Fruit fly (Drosophila melanogaster) whole organism, embryonic: ENCODE results near the gene CG3726.

Source experiments
- ATbp ChIP-seq: fragments of 200-800 bp; sonication (Bioruptor generic); optimal IDR thresholded peaks from 2 replicates; lab custom pipeline; 2017; ENCODE audit warnings: missing biosample characterization, mild to moderate bottlenecking, missing genetic modification characterization, missing genetic modification reagents
- Asciz ChIP-seq: fragments of 200-800 bp; sonication (Bioruptor generic); optimal IDR thresholded peaks from 2 replicates; lab custom pipeline; 2017; ENCODE audit warnings: missing biosample characterization, mild to moderate bottlenecking, missing genetic modification characterization, missing genetic modification reagents
- Atf6 ChIP-seq: fragments of 200-800 bp; sonication (Bioruptor generic); IDR thresholded peaks from 2 replicates; pipeline ENCODE4 v1.3.6; 2022; ENCODE audit warnings: missing biosample characterization, missing genetic modification characterization
- B-H2 ChIP-seq: fragments of 200-800 bp; sonication (Bioruptor generic); optimal IDR thresholded peaks from 2 replicates; lab custom pipeline; 2018; ENCODE audit warnings: missing biosample characterization, mild to moderate bottlenecking, missing genetic modification characterization
- Bteb2 ChIP-seq: fragments of 200-800 bp; sonication (Bioruptor generic); optimal IDR thresholded peaks from 2 replicates; lab custom pipeline; 2016; ENCODE audit warnings: missing biosample characterization, missing genetic modification characterization
- CG1024 ChIP-seq: fragments of 200-800 bp; sonication (Bioruptor generic); IDR thresholded peaks from 2 replicates; pipeline ENCODE4 v1.3.6; 2022; ENCODE audit warnings: missing biosample characterization, missing genetic modification characterization
- CG10431 ChIP-seq: fragments of 200-800 bp; sonication (Bioruptor generic); optimal IDR thresholded peaks from 3 replicates; lab custom pipeline; 2018; ENCODE audit warnings: missing biosample characterization, mild to moderate bottlenecking, missing genetic modification characterization
- CG10654 ChIP-seq: fragments of 200-800 bp; sonication (Bioruptor generic); optimal IDR thresholded peaks from 2 replicates; lab custom pipeline; 2016; ENCODE audit warnings: missing biosample characterization, missing genetic modification characterization
- CG11504 ChIP-seq: fragments of 200-800 bp; sonication (Bioruptor generic); optimal IDR thresholded peaks from 3 replicates; lab custom pipeline; 2019; ENCODE audit warnings: missing biosample characterization, mild to moderate bottlenecking, missing genetic modification characterization, moderate library complexity
- CG13775 ChIP-seq: fragments of 200-800 bp; sonication (Bioruptor generic); optimal IDR thresholded peaks from 3 replicates; lab custom pipeline; 2017; ENCODE audit warnings: missing biosample characterization, mild to moderate bottlenecking, missing genetic modification characterization
- CG1647 ChIP-seq: fragments of 200-800 bp; sonication (Bioruptor generic); optimal IDR thresholded peaks from 3 replicates; lab custom pipeline; 2016; ENCODE audit warnings: missing biosample characterization, missing genetic modification characterization
- CG16813 ChIP-seq: fragments of 200-800 bp; sonication (Bioruptor generic); IDR thresholded peaks from 3 replicates; pipeline ENCODE4 v1.3.6; 2022; ENCODE audit warnings: missing biosample characterization, missing genetic modification characterization; ENCODE audit not compliant: partially characterized antibody
- CG16863 ChIP-seq: fragments of 200-800 bp; sonication (Bioruptor generic); optimal IDR thresholded peaks from 3 replicates; lab custom pipeline; 2016; ENCODE audit warnings: missing biosample characterization, missing genetic modification characterization
- CG17361 ChIP-seq: fragments of 200-800 bp; sonication (Bioruptor generic); IDR thresholded peaks from 3 replicates; pipeline ENCODE4 v1.3.6; 2022; ENCODE audit warnings: missing biosample characterization, missing genetic modification characterization
- CG17385 ChIP-seq: fragments of 200-800 bp; sonication (Bioruptor generic); optimal IDR thresholded peaks from 3 replicates; lab custom pipeline; 2018; ENCODE audit warnings: missing biosample characterization, mild to moderate bottlenecking, missing genetic modification characterization
- CG17612 ChIP-seq: fragments of 200-800 bp; sonication (Bioruptor generic); IDR thresholded peaks from 2 replicates; pipeline ENCODE4 v1.3.6; 2022; ENCODE audit warnings: missing biosample characterization, missing genetic modification characterization
- CG2120 ChIP-seq: fragments of 200-800 bp; sonication (Bioruptor generic); optimal IDR thresholded peaks from 3 replicates; lab custom pipeline; 2016; ENCODE audit warnings: missing biosample characterization, missing genetic modification characterization
- CG2202 ChIP-seq: fragments of 200-800 bp; sonication (Bioruptor generic); optimal IDR thresholded peaks from 2 replicates; lab custom pipeline; 2018; ENCODE audit warnings: missing biosample characterization, mild to moderate bottlenecking, missing genetic modification characterization
- CG30403 ChIP-seq: fragments of 200-800 bp; sonication (Bioruptor generic); optimal IDR thresholded peaks from 3 replicates; lab custom pipeline; 2016; ENCODE audit warnings: missing biosample characterization, missing genetic modification characterization
- CG31441 ChIP-seq: fragments of 200-800 bp; sonication (Bioruptor generic); IDR thresholded peaks from 2 replicates; pipeline ENCODE4 v1.3.6; 2022; ENCODE audit warnings: missing biosample characterization, missing genetic modification characterization
- CG32532 ChIP-seq: fragments of 200-800 bp; sonication (Bioruptor generic); IDR thresholded peaks from 2 replicates; pipeline ENCODE4 v1.3.6; 2022; ENCODE audit warnings: missing biosample characterization, missing genetic modification characterization
- CG32772 ChIP-seq: fragments of 200-800 bp; sonication (Bioruptor generic); IDR thresholded peaks from 2 replicates; pipeline ENCODE4 v1.3.6; 2022; ENCODE audit warnings: missing biosample characterization, missing genetic modification characterization
- CG33213 ChIP-seq: fragments of 200-800 bp; sonication (Bioruptor generic); optimal IDR thresholded peaks from 3 replicates; lab custom pipeline; 2016; ENCODE audit warnings: missing biosample characterization, missing genetic modification characterization
- CG4282 ChIP-seq: fragments of 200-800 bp; sonication (Bioruptor generic); optimal IDR thresholded peaks from 2 replicates; lab custom pipeline; 2016; ENCODE audit warnings: missing biosample characterization, missing genetic modification characterization
- CG5180 ChIP-seq: fragments of 200-800 bp; sonication (Bioruptor generic); optimal IDR thresholded peaks from 3 replicates; lab custom pipeline; 2017; ENCODE audit warnings: missing biosample characterization, missing genetic modification characterization, mild to moderate bottlenecking, moderate library complexity, missing genetic modification reagents
- CG6689 ChIP-seq: fragments of 200-800 bp; sonication (Bioruptor generic); IDR thresholded peaks from 2 replicates; pipeline ENCODE4 v1.3.6; 2022; ENCODE audit warnings: missing biosample characterization, missing genetic modification characterization
- CrebB ChIP-seq: fragments of 200-800 bp; sonication (Bioruptor generic); optimal IDR thresholded peaks from 3 replicates; lab custom pipeline; 2018; ENCODE audit warnings: missing biosample characterization, mild to moderate bottlenecking, missing genetic modification characterization
- Drgx ChIP-seq: fragments of 200-800 bp; sonication (Bioruptor generic); IDR thresholded peaks from 2 replicates; pipeline ENCODE4 v1.3.6; 2022; ENCODE audit warnings: missing biosample characterization, missing genetic modification characterization
- E2f2 ChIP-seq: fragments of 200-800 bp; sonication (Bioruptor generic); IDR thresholded peaks from 2 replicates; pipeline ENCODE4 v1.3.6; 2022; ENCODE audit warnings: missing biosample characterization, missing genetic modification characterization
- Eip74EF ChIP-seq, 2 experiments: fragments of 200-800 bp in 1 of 2; fragments of >200 bp in 1 of 2; sonication (Bioruptor generic) in 1 of 2; optimal IDR thresholded peaks; 2 replicates each; lab custom pipeline; 2017 to 2019; ENCODE audit warnings: missing biosample characterization in 2 of 2, missing genetic modification characterization in 2 of 2, mild to moderate bottlenecking in 1 of 2, moderate library complexity in 1 of 2
- Hand ChIP-seq: fragments of 200-800 bp; sonication (Bioruptor generic); optimal IDR thresholded peaks from 2 replicates; lab custom pipeline; 2017; ENCODE audit warnings: mild to moderate bottlenecking, missing biosample characterization, missing genetic modification reagents, missing genetic modification characterization
- NfI ChIP-seq: fragments of 200-800 bp; sonication (Bioruptor generic); optimal IDR thresholded peaks from 3 replicates; lab custom pipeline; 2018; ENCODE audit warnings: missing biosample characterization, mild to moderate bottlenecking, missing genetic modification characterization, moderate library complexity
- Oli ChIP-seq: fragments of 200-800 bp; sonication (Bioruptor generic); optimal IDR thresholded peaks from 2 replicates; lab custom pipeline; 2018; ENCODE audit warnings: missing biosample characterization, mild to moderate bottlenecking, missing genetic modification characterization, moderate library complexity
- Scr ChIP-seq: fragments of 200-800 bp; sonication (Bioruptor generic); IDR thresholded peaks from 2 replicates; pipeline ENCODE4 v1.3.6; 2022; ENCODE audit warnings: missing biosample characterization, missing genetic modification characterization; ENCODE audit not compliant: partially characterized antibody
- bab2 ChIP-seq: fragments of 200-800 bp; sonication (Bioruptor generic); optimal IDR thresholded peaks from 2 replicates; lab custom pipeline; 2016; ENCODE audit warnings: missing biosample characterization, missing genetic modification characterization
- chm ChIP-seq: fragments of 200-800 bp; sonication (Bioruptor generic); IDR thresholded peaks from 2 replicates; pipeline ENCODE4 v1.3.6; 2022; ENCODE audit warnings: missing biosample characterization, missing genetic modification characterization
- ci ChIP-seq: fragments of 200-800 bp; sonication (Bioruptor generic); IDR thresholded peaks from 3 replicates; pipeline ENCODE4 v1.3.6; 2022; ENCODE audit warnings: missing biosample characterization, missing genetic modification characterization
- crol ChIP-seq: fragments of 200-800 bp; sonication (Bioruptor generic); IDR thresholded peaks from 2 replicates; pipeline ENCODE4 v1.3.6; 2022; ENCODE audit warnings: missing biosample characterization, missing genetic modification characterization
- dmrt99B ChIP-seq: fragments of 200-800 bp; sonication (Bioruptor generic); optimal IDR thresholded peaks from 2 replicates; lab custom pipeline; 2018; ENCODE audit warnings: missing biosample characterization, mild to moderate bottlenecking, missing genetic modification characterization, moderate library complexity
- ind ChIP-seq: fragments of 200-800 bp; sonication (Bioruptor generic); optimal IDR thresholded peaks from 3 replicates; lab custom pipeline; 2016; ENCODE audit warnings: missing biosample characterization, missing genetic modification characterization
- jing ChIP-seq: fragments of 200-800 bp; sonication (Bioruptor generic); optimal IDR thresholded peaks from 2 replicates; lab custom pipeline; 2018; ENCODE audit warnings: missing biosample characterization, mild to moderate bottlenecking, missing genetic modification characterization
- ken ChIP-seq: fragments of 200-800 bp; sonication (Bioruptor generic); IDR thresholded peaks from 3 replicates; pipeline ENCODE4 v1.3.6; 2022; ENCODE audit warnings: missing biosample characterization, missing genetic modification characterization
- lov ChIP-seq, 2 experiments: fragments of 200-800 bp in 1 of 2; fragments of >200 bp in 1 of 2; sonication (Bioruptor generic) in 1 of 2; IDR thresholded peaks in 1 of 2; optimal IDR thresholded peaks in 1 of 2; 2 replicates in 1 of 2; 3 replicates in 1 of 2; pipeline versions ENCODE4 v1.3.6 to Lab custom; 2017 to 2022; ENCODE audit warnings: missing biosample characterization in 1 of 2, missing genetic modification characterization in 1 of 2
- pan ChIP-seq, 4 experiments: fragments of >200 bp in 3 of 4; fragments of 200-800 bp in 1 of 4; sonication (Bioruptor generic) in 1 of 4; optimal IDR thresholded peaks in 3 of 4; IDR thresholded peaks in 1 of 4; 2 replicates each; pipeline versions ENCODE4 v1.3.6 to Lab custom; 2017 to 2022; ENCODE audit warnings: missing biosample characterization in 2 of 4, missing genetic modification characterization in 2 of 4, mixed read lengths in 1 of 4
- repo ChIP-seq: fragments of 200-800 bp; sonication (Bioruptor generic); optimal IDR thresholded peaks from 2 replicates; lab custom pipeline; 2016; ENCODE audit warnings: missing biosample characterization, missing genetic modification characterization
- row ChIP-seq: fragments of 200-800 bp; sonication (Bioruptor generic); IDR thresholded peaks from 3 replicates; pipeline ENCODE4 v1.3.6; 2022; ENCODE audit warnings: missing biosample characterization, missing genetic modification characterization
- run ChIP-seq: fragments of 200-800 bp; sonication (Bioruptor generic); optimal IDR thresholded peaks from 3 replicates; lab custom pipeline; 2018; ENCODE audit warnings: missing biosample characterization, mild to moderate bottlenecking, missing genetic modification characterization
- sens ChIP-seq: fragments of 200-800 bp; sonication (Bioruptor generic); peaks from one replicate; lab custom pipeline; 2016; ENCODE audit warnings: missing biosample characterization, missing genetic modification characterization
- tap ChIP-seq: fragments of 200-800 bp; optimal IDR thresholded peaks from 3 replicates; lab custom pipeline; 2019; ENCODE audit warnings: missing biosample characterization, mild to moderate bottlenecking, missing genetic modification characterization, moderate library complexity
- tup ChIP-seq: fragments of 200-800 bp; sonication (Bioruptor generic); optimal IDR thresholded peaks from 2 replicates; lab custom pipeline; 2016; ENCODE audit warnings: missing biosample characterization, mild to moderate bottlenecking, missing genetic modification characterization, moderate library complexity

CG3726 gene

dm6 chrX:5989368-5989767, 72.5 kb downstream of the CG3726 start (continued):
- TF ChIP-seq bab2 (no peak), jing (peak; percentile 7), CG33213 (GFP tag; lab: Kevin White, UChicago) (no peak), Oli (tag; lab: Kevin White, UChicago) (peak; percentile 61), CG11504 (tag; lab: Kevin White, UChicago) (peak; percentile 72), CG1024 (GFP tag; lab: Robert Waterston, UW) (no peak), tap (tag; lab: Kevin White, UChicago) (peak; percentile 51), CrebB (no peak), Bteb2 (GFP tag; lab: Kevin White, UChicago) (no peak), Asciz (GFP tag; lab: Kevin White, UChicago) (peak; percentile 41), CG10654 (GFP tag; lab: Kevin White, UChicago) (no peak), CG1647 (GFP tag; lab: Kevin White, UChicago) (no peak), sens (GFP tag; lab: Kevin White, UChicago) (peak; percentile 75), CG32772 (0 out of 2 replicates have a peak, but pooled peaks have one; percentile 44), repo (GFP tag; lab: Kevin White, UChicago) (no peak), CG2120 (GFP tag; lab: Kevin White, UChicago) (no peak), ATbp (GFP tag; lab: Kevin White, UChicago) (peak; percentile 43), CG17385 (peak; percentile 25), CG17612 (GFP tag; lab: Robert Waterston, UW) (no peak), CG30403 (GFP tag; lab: Kevin White, UChicago) (peak; percentile 33), CG4282 (GFP tag; lab: Kevin White, UChicago) (no peak), NfI (GFP tag; lab: Kevin White, UChicago) (peak; percentile 7), pan (optimal IDR thresholded peaks at IDR 0.05; lab: Kevin White, UChicago) (no peak), pan (GFP tag; optimal IDR thresholded peaks at IDR 0.05 in 1 of 2, IDR thresholded peaks at IDR 0.05 in 1 of 2) (peak in 1 of 2 experiments; percentile 76), chm (GFP tag; lab: Robert Waterston, UW) (0 out of 2 replicates have a peak, but pooled peaks have one; percentile 42), Eip74EF (GFP tag; optimal IDR thresholded peaks at IDR 0.05; lab: Kevin White, UChicago) (peak in 1 of 2 experiments; percentile 35), ken (GFP tag; lab: Robert Waterston, UW) (no peak), CG6689 (peak; percentile 69), crol (GFP tag; lab: Robert Waterston, UW) (no peak), lov (optimal IDR thresholded peaks at IDR 0.05; lab: Kevin White, UChicago) (no peak), lov (GFP tag; IDR thresholded peaks at IDR 0.05; lab: Robert Waterston, UW) (no peak), tup (GFP tag; lab: Kevin White, UChicago) (no peak), CG2202 (tag; lab: Kevin White, UChicago) (no peak), CG16863 (GFP tag; lab: Kevin White, UChicago) (peak; percentile 4), ci (peak; percentile 79), CG32532 (GFP tag; lab: Robert Waterston, UW) (peak; percentile 51; the same call in 1 of the 2 replicates), row (peak; percentile 59), CG5180 (GFP tag; lab: Kevin White, UChicago) (peak; percentile 4), CG13775 (GFP tag; lab: Kevin White, UChicago) (peak; percentile 7), ind (peak; percentile 10), run (no peak), E2f2 (GFP tag; lab: Robert Waterston, UW) (peak; percentile 18; the same call in 1 of the 2 replicates), CG31441 (peak; percentile 67), dmrt99B (tag; lab: Kevin White, UChicago) (peak; percentile 72), Atf6 (GFP tag; lab: Robert Waterston, UW) (peak; percentile 20; the same call in 1 of the 2 replicates), CG16813 (GFP tag; lab: Robert Waterston, UW) (no peak), Drgx (no peak), B-H2 (no peak), Hand (GFP tag; lab: Kevin White, UChicago) (no peak), Scr (no peak), CG17361 (GFP tag; lab: Robert Waterston, UW) (peak; percentile 51; the same call in 1 of the 3 replicates), CG10431 (GFP tag; lab: Kevin White, UChicago) (no peak)
